Worm (Caenorhabditis elegans): ENCODE results near the gene T27E9.6.

Gene T27E9.6

DNA sequence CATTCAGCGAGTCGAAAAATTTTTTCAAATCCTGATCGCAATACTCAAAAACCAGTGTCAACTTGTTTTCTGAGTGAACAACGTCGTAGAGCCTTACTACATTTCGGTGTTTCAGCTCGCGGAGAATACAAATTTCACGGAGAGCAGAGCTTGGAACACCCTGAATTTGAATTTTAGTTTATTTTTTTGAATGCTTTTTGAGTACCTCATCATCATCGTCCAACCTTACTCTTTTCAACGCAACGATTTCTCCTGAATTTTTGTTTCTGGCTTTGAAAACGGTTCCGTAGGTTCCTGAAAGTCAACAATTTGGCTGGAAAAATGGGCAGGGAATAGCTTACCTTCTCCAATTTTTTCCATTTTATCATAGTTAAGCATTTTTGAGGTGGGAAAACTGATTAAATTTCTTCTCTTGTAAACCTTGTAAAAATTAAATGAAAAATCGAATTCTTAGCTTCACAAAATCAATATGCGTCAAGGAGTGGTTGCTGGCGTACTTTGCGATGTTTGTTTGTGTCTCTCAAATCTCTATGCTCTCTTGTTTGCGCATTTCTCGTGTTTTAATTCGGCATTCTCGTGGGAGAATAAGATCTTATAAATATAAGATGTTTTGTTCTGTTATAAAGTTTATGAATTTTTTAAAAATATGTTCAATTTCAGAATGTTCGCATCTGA lies 10.5 kb downstream of the T27E9.6 start, which contains the start of gene cdk-5:
Gene cdk-5 (minus strand): TSS at position 425 of the 675 bp plus-strand sequence.
- no peak for TF ChIP-seq tra-1 (GFP tag; IDR thresholded peaks at IDR 0.05)
- no peak for TF ChIP-seq zip-11 (GFP tag; IDR thresholded peaks at IDR 0.05)
- TF ChIP-seq ceh-82 (tag; optimal IDR thresholded peaks at IDR 0.05), result no peak
- TF ChIP-seq pha-4 (GFP tag; IDR thresholded peaks at IDR 0.05), result peak; percentile 73; the same call in 1 of the 2 replicates
- TF ChIP-seq pha-4 (tag; optimal IDR thresholded peaks at IDR 0.05), result peak; percentile 28
- TF ChIP-seq zfp-3 (GFP tag; conservative IDR thresholded peaks at IDR 0.05), result 0 out of 2 replicates have a peak, but pooled peaks have one; percentile 58
- no peak for TF ChIP-seq snpc-1.2 (GFP tag; IDR thresholded peaks at IDR 0.05)
- TF ChIP-seq nhr-48 (tag; optimal IDR thresholded peaks at IDR 0.05), result peak; percentile 59
- peak; percentile 48 to 97 for TF ChIP-seq lsy-2 (tag; optimal IDR thresholded peaks at IDR 0.05)
- peak in 1 of 2 experiments; percentile 51 for TF ChIP-seq daf-16 (GFP tag; optimal IDR thresholded peaks at IDR 0.05)
- TF ChIP-seq daf-16 (tag; optimal IDR thresholded peaks at IDR 0.05), result peak; percentile 13
- no peak for TF ChIP-seq dmd-9 (GFP tag; IDR thresholded peaks at IDR 0.05)
- peak; percentile 83 for TF ChIP-seq hmg-1.1 (GFP tag; IDR thresholded peaks at IDR 0.05)
- TF ChIP-seq rbr-2 (tag; optimal IDR thresholded peaks at IDR 0.05), result peak; percentile 83
- TF ChIP-seq zag-1 (tag; optimal IDR thresholded peaks at IDR 0.05), result no peak
- TF ChIP-seq dve-1 (tag; optimal IDR thresholded peaks at IDR 0.05; ENCODE audit: insufficient read depth), result peak; percentile 93
- TF ChIP-seq D1046.2 (GFP tag; IDR thresholded peaks at IDR 0.05), result no peak; the same call in 1 of the 2 replicates
- peak; percentile 87 for TF ChIP-seq nhr-6 (tag; optimal IDR thresholded peaks at IDR 0.05)
- no peak for TF ChIP-seq nhr-237 (tag; optimal IDR thresholded peaks at IDR 0.05)
- TF ChIP-seq unc-130 (GFP tag; optimal IDR thresholded peaks at IDR 0.05), result no peak
- peak in 1 of 2 experiments; percentile 52 for TF ChIP-seq hif-1 (tag; optimal IDR thresholded peaks at IDR 0.05)
- no peak for TF ChIP-seq nhr-41 (GFP tag; IDR thresholded peaks at IDR 0.05)
- TF ChIP-seq F26F4.8 (GFP tag; conservative IDR thresholded peaks at IDR 0.05), result no peak
- TF ChIP-seq dmd-8 (GFP tag; IDR thresholded peaks at IDR 0.05), result no peak
- TF ChIP-seq Y5F2A.4 (GFP tag; optimal IDR thresholded peaks at IDR 0.05), result no peak
- no peak for TF ChIP-seq gei-8 (GFP tag; optimal IDR thresholded peaks at IDR 0.05)
- no peak for TF ChIP-seq attf-4 (tag; optimal IDR thresholded peaks at IDR 0.05)
- no peak for TF ChIP-seq R02D3.7 (tag; optimal IDR thresholded peaks at IDR 0.05)
- peak; percentile 79 for TF ChIP-seq nhr-11 (tag; optimal IDR thresholded peaks at IDR 0.05)
- peak; percentile 80 for TF ChIP-seq nhr-102 (tag; optimal IDR thresholded peaks at IDR 0.05)
- 0 out of 2 replicates have a peak, but pooled peaks have one; percentile 45 for TF ChIP-seq mdt-29 (GFP tag; IDR thresholded peaks at IDR 0.05)
- TF ChIP-seq jun-1 (tag; optimal IDR thresholded peaks at IDR 0.05), result peak; percentile 39
- TF ChIP-seq ces-1 (GFP tag; optimal IDR thresholded peaks at IDR 0.05), result no peak
- TF ChIP-seq nhr-76 (tag; optimal IDR thresholded peaks at IDR 0.05), result no peak
- TF ChIP-seq nhr-111 (GFP tag; optimal IDR thresholded peaks at IDR 0.05), result no peak
- TF ChIP-seq fos-1 (tag; optimal IDR thresholded peaks at IDR 0.05), result no peak
- no peak for TF ChIP-seq ama-1 (optimal IDR thresholded peaks at IDR 0.05)
- no peak for TF ChIP-seq nhr-77 (tag; optimal IDR thresholded peaks at IDR 0.05)
- no peak for TF ChIP-seq sdz-12 (GFP tag; optimal IDR thresholded peaks at IDR 0.05)
- no peak for TF ChIP-seq ceh-62 (tag; optimal IDR thresholded peaks at IDR 0.05)
- TF ChIP-seq nhr-10 (tag; optimal IDR thresholded peaks at IDR 0.05), result no peak
- no peak for TF ChIP-seq ceh-44 (GFP tag; IDR thresholded peaks at IDR 0.05)
- TF ChIP-seq ceh-32 (tag; optimal IDR thresholded peaks at IDR 0.05; ENCODE audit: poor library complexity), result peak; percentile 1
- no peak for TF ChIP-seq set-16 (GFP tag; IDR thresholded peaks at IDR 0.05)
- 0 out of 2 replicates have a peak, but pooled peaks have one; percentile 39 for TF ChIP-seq arid-1 (GFP tag; conservative IDR thresholded peaks at IDR 0.05)
- TF ChIP-seq T26A8.4 (GFP tag; IDR thresholded peaks at IDR 0.05), result peak; percentile 85
- TF ChIP-seq mdl-1 (tag; optimal IDR thresholded peaks at IDR 0.05), result peak in 1 of 2 experiments; percentile 13
- TF ChIP-seq egl-43 (GFP tag; IDR thresholded peaks at IDR 0.05), result no peak
- TF ChIP-seq unc-39 (tag; optimal IDR thresholded peaks at IDR 0.05), result no peak
- TF ChIP-seq Y48G9A.11 (GFP tag; IDR thresholded peaks at IDR 0.05), result no peak
- 0 out of 2 replicates have a peak, but pooled peaks have one; percentile 6 for TF ChIP-seq lin-1 (GFP tag; IDR thresholded peaks at IDR 0.05)
